Fruit fly (Drosophila melanogaster) whole organism, embryonic: ENCODE measurements around the gene cue.

ENCODE experiments used
- Awh ChIP-seq: fragments of 200-800 bp; sonication (Bioruptor generic); IDR thresholded peaks from 2 replicates; pipeline ENCODE4, ENCODE4 v1.3.6; 2022; ENCODE audit warnings: missing biosample characterization, missing genetic modification characterization
- B-H1 ChIP-seq: fragments of 200-800 bp; sonication (Bioruptor generic); IDR thresholded peaks from 3 replicates; pipeline ENCODE4 v1.3.6; 2022; ENCODE audit warnings: missing biosample characterization, missing genetic modification characterization
- CG10274 ChIP-seq: fragments of 200-800 bp; sonication (Bioruptor generic); optimal IDR thresholded peaks from 3 replicates; lab custom pipeline; 2017; ENCODE audit warnings: missing biosample characterization, mild to moderate bottlenecking, missing genetic modification characterization
- CG11398 ChIP-seq: fragments of 200-800 bp; sonication (Bioruptor generic); optimal IDR thresholded peaks from 2 replicates; lab custom pipeline; 2016; ENCODE audit warnings: missing biosample characterization, missing genetic modification characterization
- CG11695 ChIP-seq: fragments of 200-800 bp; sonication (Bioruptor generic); IDR thresholded peaks from 3 replicates; pipeline ENCODE4 v1.3.6; 2022; ENCODE audit warnings: missing biosample characterization, missing genetic modification characterization
- CG1233 ChIP-seq: fragments of 200-800 bp; sonication (Bioruptor generic); optimal IDR thresholded peaks from 4 replicates; lab custom pipeline; 2018; ENCODE audit warnings: missing biosample characterization, mild to moderate bottlenecking, missing genetic modification characterization
- CG13123 ChIP-seq: fragments of 200-800 bp; sonication (Bioruptor generic); optimal IDR thresholded peaks from 2 replicates; lab custom pipeline; 2016; ENCODE audit warnings: missing biosample characterization, missing genetic modification characterization
- CG14860 ChIP-seq: fragments of 200-800 bp; sonication (Bioruptor generic); IDR thresholded peaks from 3 replicates; pipeline ENCODE4 v1.3.6; 2022; ENCODE audit warnings: missing biosample characterization, missing genetic modification characterization; ENCODE audit not compliant: partially characterized antibody
- CG15696 ChIP-seq: fragments of 200-800 bp; sonication (Bioruptor generic); optimal IDR thresholded peaks from 2 replicates; lab custom pipeline; 2019; ENCODE audit warnings: missing biosample characterization, mild to moderate bottlenecking, missing genetic modification characterization, moderate library complexity
- CG17612 ChIP-seq: fragments of 200-800 bp; sonication (Bioruptor generic); IDR thresholded peaks from 2 replicates; pipeline ENCODE4 v1.3.6; 2022; ENCODE audit warnings: missing biosample characterization, missing genetic modification characterization
- CG18764 ChIP-seq: fragments of 200-800 bp; sonication (Bioruptor generic); optimal IDR thresholded peaks from 3 replicates; lab custom pipeline; 2016; ENCODE audit warnings: missing biosample characterization, missing genetic modification characterization
- CG2129 ChIP-seq: fragments of 200-800 bp; sonication (Bioruptor generic); IDR thresholded peaks from 2 replicates; pipeline ENCODE4 v1.3.6; 2022; ENCODE audit warnings: missing biosample characterization, missing genetic modification characterization; ENCODE audit not compliant: partially characterized antibody
- CG2875 ChIP-seq: fragments of 200-800 bp; sonication (Bioruptor generic); optimal IDR thresholded peaks from 2 replicates; lab custom pipeline; 2017; ENCODE audit warnings: missing biosample characterization, mild to moderate bottlenecking, missing genetic modification characterization, missing genetic modification reagents
- CG33557 ChIP-seq: fragments of 200-800 bp; sonication (Bioruptor generic); optimal IDR thresholded peaks from 2 replicates; lab custom pipeline; 2019; ENCODE audit warnings: missing biosample characterization, mild to moderate bottlenecking, missing genetic modification characterization, moderate library complexity
- CG3407 ChIP-seq: fragments of 200-800 bp; sonication (Bioruptor generic); optimal IDR thresholded peaks from 2 replicates; lab custom pipeline; 2018; ENCODE audit warnings: missing biosample characterization, mild to moderate bottlenecking, missing genetic modification characterization
- CG3838 ChIP-seq: fragments of 200-800 bp; sonication (Bioruptor generic); optimal IDR thresholded peaks from 3 replicates; lab custom pipeline; 2016; ENCODE audit warnings: missing biosample characterization, missing genetic modification characterization
- CG3847 ChIP-seq: fragments of 200-800 bp; sonication (Bioruptor generic); IDR thresholded peaks from 2 replicates; pipeline ENCODE4 v1.3.6; 2022; ENCODE audit warnings: missing biosample characterization, missing genetic modification characterization
- CG4424 ChIP-seq: fragments of 200-800 bp; sonication (Bioruptor generic); optimal IDR thresholded peaks from 3 replicates; lab custom pipeline; 2016; ENCODE audit warnings: missing biosample characterization, missing genetic modification characterization
- Chrac-16 ChIP-seq: fragments of 200-800 bp; sonication (Bioruptor generic); optimal IDR thresholded peaks from 3 replicates; lab custom pipeline; 2016; ENCODE audit warnings: missing biosample characterization, missing genetic modification characterization
- D ChIP-seq, 2 experiments: fragments of 200-800 bp in 1 of 2; fragments of >200 bp in 1 of 2; sonication (Bioruptor generic) in 1 of 2; optimal IDR thresholded peaks; 2 replicates in 1 of 2; 3 replicates in 1 of 2; lab custom pipeline; 2017; ENCODE audit warnings: mild to moderate bottlenecking in 1 of 2, missing biosample characterization in 1 of 2, missing genetic modification characterization in 1 of 2, missing genetic modification reagents in 1 of 2
- E2f2 ChIP-seq: fragments of 200-800 bp; sonication (Bioruptor generic); IDR thresholded peaks from 2 replicates; pipeline ENCODE4 v1.3.6; 2022; ENCODE audit warnings: missing biosample characterization, missing genetic modification characterization
- Eip74EF ChIP-seq, 2 experiments: fragments of 200-800 bp in 1 of 2; fragments of >200 bp in 1 of 2; sonication (Bioruptor generic) in 1 of 2; optimal IDR thresholded peaks; 2 replicates each; lab custom pipeline; 2017 to 2019; ENCODE audit warnings: missing biosample characterization in 2 of 2, missing genetic modification characterization in 2 of 2, mild to moderate bottlenecking in 1 of 2, moderate library complexity in 1 of 2
- Fer1 ChIP-seq: fragments of 200-800 bp; sonication (Bioruptor generic); optimal IDR thresholded peaks from 2 replicates; lab custom pipeline; 2017; ENCODE audit warnings: missing biosample characterization, mild to moderate bottlenecking, missing genetic modification characterization
- H2.0 ChIP-seq: fragments of 200-800 bp; sonication (Bioruptor generic); IDR thresholded peaks from 2 replicates; pipeline ENCODE4 v1.3.6; 2022; ENCODE audit warnings: missing biosample characterization, missing genetic modification characterization
- Myb ChIP-seq: fragments of 200-800 bp; sonication (Bioruptor generic); optimal IDR thresholded peaks from 2 replicates; lab custom pipeline; 2016; ENCODE audit warnings: missing biosample characterization, missing genetic modification characterization
- Ravus ChIP-seq: fragments of 200-800 bp; sonication (Bioruptor generic); IDR thresholded peaks from 2 replicates; pipeline ENCODE4 v1.3.6; 2022; ENCODE audit warnings: missing biosample characterization, missing genetic modification characterization
- Rx ChIP-seq: fragments of 200-800 bp; sonication (Bioruptor generic); IDR thresholded peaks from 2 replicates; pipeline ENCODE4 v1.3.6; 2022; ENCODE audit warnings: missing biosample characterization, missing genetic modification characterization
- Sox100B ChIP-seq: fragments of 200-800 bp; sonication (Bioruptor generic); optimal IDR thresholded peaks from 3 replicates; lab custom pipeline; 2018; ENCODE audit warnings: missing biosample characterization, mild to moderate bottlenecking, missing genetic modification characterization
- Spps ChIP-seq: fragments of 200-800 bp; sonication (Bioruptor generic); optimal IDR thresholded peaks from 2 replicates; lab custom pipeline; 2018; ENCODE audit warnings: missing biosample characterization, mild to moderate bottlenecking, missing genetic modification characterization
- Vsx1 ChIP-seq: fragments of 200-800 bp; sonication (Bioruptor generic); optimal IDR thresholded peaks from 2 replicates; lab custom pipeline; 2017; ENCODE audit warnings: missing biosample characterization, mild to moderate bottlenecking, missing genetic modification characterization, missing genetic modification reagents
- abd-A ChIP-seq: fragments of 200-800 bp; sonication (Bioruptor generic); optimal IDR thresholded peaks from 3 replicates; lab custom pipeline; 2019; ENCODE audit warnings: missing biosample characterization, mild to moderate bottlenecking, missing genetic modification characterization, moderate library complexity
- corto ChIP-seq: fragments of 200-800 bp; sonication (Bioruptor generic); optimal IDR thresholded peaks from 2 replicates; lab custom pipeline; 2016; ENCODE audit warnings: missing biosample characterization, mild to moderate bottlenecking, missing genetic modification characterization, moderate library complexity
- emc ChIP-seq: fragments of 200-800 bp; sonication (Bioruptor generic); optimal IDR thresholded peaks from 2 replicates; lab custom pipeline; 2016; ENCODE audit warnings: missing biosample characterization, missing genetic modification characterization
- exex ChIP-seq: fragments of 200-800 bp; sonication (Bioruptor generic); optimal IDR thresholded peaks from 4 replicates; lab custom pipeline; 2018; ENCODE audit warnings: missing biosample characterization, mild to moderate bottlenecking, missing genetic modification characterization, moderate library complexity
- fd102C ChIP-seq: fragments of 200-800 bp; sonication (Bioruptor generic); optimal IDR thresholded peaks from 2 replicates; lab custom pipeline; 2018; ENCODE audit warnings: missing biosample characterization, mild to moderate bottlenecking, missing genetic modification characterization, moderate library complexity
- fd64A ChIP-seq: fragments of 200-800 bp; sonication (Bioruptor generic); optimal IDR thresholded peaks from 3 replicates; lab custom pipeline; 2018; ENCODE audit warnings: missing biosample characterization, mild to moderate bottlenecking, missing genetic modification characterization
- gfzf ChIP-seq: fragments of 200-800 bp; sonication (Bioruptor generic); optimal IDR thresholded peaks from 2 replicates; lab custom pipeline; 2016; ENCODE audit warnings: missing biosample characterization, mild to moderate bottlenecking, missing genetic modification characterization, moderate library complexity
- grau ChIP-seq: fragments of 200-800 bp; optimal IDR thresholded peaks from 3 replicates; lab custom pipeline; 2019; ENCODE audit warnings: missing biosample characterization, mild to moderate bottlenecking, missing genetic modification characterization, moderate library complexity
- hkb ChIP-seq, 2 experiments: fragments of 200-800 bp in 1 of 2; fragments of >200 bp in 1 of 2; sonication (Bioruptor generic) in 1 of 2; IDR thresholded peaks in 1 of 2; optimal IDR thresholded peaks in 1 of 2; 2 replicates each; pipeline versions ENCODE4 v1.3.6 to Lab custom; 2017 to 2022; ENCODE audit warnings: missing biosample characterization in 1 of 2, missing genetic modification characterization in 1 of 2
- hth ChIP-seq: fragments of >200 bp; optimal IDR thresholded peaks from 2 replicates; lab custom pipeline; 2017; ENCODE audit warnings: inconsistent platforms
- ind ChIP-seq: fragments of 200-800 bp; sonication (Bioruptor generic); optimal IDR thresholded peaks from 3 replicates; lab custom pipeline; 2016; ENCODE audit warnings: missing biosample characterization, missing genetic modification characterization
- lbe ChIP-seq: fragments of 200-800 bp; sonication (Bioruptor generic); optimal IDR thresholded peaks from 2 replicates; lab custom pipeline; 2016; ENCODE audit warnings: missing biosample characterization, mild to moderate bottlenecking, missing genetic modification characterization
- lola ChIP-seq, 3 experiments: fragments of >200 bp in 2 of 3; fragments of 200-800 bp in 1 of 3; sonication (Bioruptor generic) in 1 of 3; optimal IDR thresholded peaks; 2 replicates each; lab custom pipeline; 2017 to 2019; ENCODE audit warnings: missing biosample characterization in 3 of 3, missing genetic modification characterization in 3 of 3, mild to moderate bottlenecking in 1 of 3, moderate library complexity in 1 of 3
- otp ChIP-seq: fragments of 200-800 bp; sonication (Bioruptor generic); IDR thresholded peaks from 3 replicates; pipeline ENCODE4, ENCODE4 v1.3.6; 2022; ENCODE audit warnings: missing biosample characterization, missing genetic modification characterization
- pho ChIP-seq: fragments of 200-800 bp; sonication (Bioruptor generic); optimal IDR thresholded peaks from 2 replicates; lab custom pipeline; 2016; ENCODE audit warnings: missing biosample characterization, missing genetic modification characterization
- rib ChIP-seq: fragments of 200-800 bp; sonication (Bioruptor generic); IDR thresholded peaks from 2 replicates; pipeline ENCODE4 v1.3.6; 2022; ENCODE audit warnings: missing biosample characterization, missing genetic modification characterization
- slp2 ChIP-seq: fragments of 200-800 bp; sonication (Bioruptor generic); optimal IDR thresholded peaks from 2 replicates; lab custom pipeline; 2016; ENCODE audit warnings: missing biosample characterization, missing genetic modification characterization
- sr ChIP-seq: fragments of 200-800 bp; sonication (Bioruptor generic); IDR thresholded peaks from 3 replicates; pipeline ENCODE4 v1.3.6; 2022; ENCODE audit warnings: missing biosample characterization, missing genetic modification characterization
- tna ChIP-seq: fragments of 200-800 bp; sonication (Bioruptor generic); IDR thresholded peaks from 2 replicates; pipeline ENCODE4 v1.3.6; 2022; ENCODE audit warnings: missing biosample characterization, missing genetic modification characterization; ENCODE audit not compliant: partially characterized antibody
- ttk ChIP-seq: fragments of 200-800 bp; sonication (Bioruptor generic); IDR thresholded peaks from 2 replicates; pipeline ENCODE4 v2.1.2; 2022; ENCODE audit warnings: missing biosample characterization, missing genetic modification characterization

Gene cue

dm6 chr3L:1464465-1464864, 52.6 kb downstream of the cue start (continued):
- TF ChIP-seq hkb (optimal IDR thresholded peaks at IDR 0.05; lab: Kevin White, UChicago) (no peak), hkb (GFP tag; IDR thresholded peaks at IDR 0.05; lab: Robert Waterston, UW) (no peak), CG11398 (GFP tag; lab: Kevin White, UChicago) (no peak), Eip74EF (GFP tag; optimal IDR thresholded peaks at IDR 0.05; lab: Kevin White, UChicago) (no peak), emc (no peak), D (optimal IDR thresholded peaks at IDR 0.05; lab: Kevin White, UChicago) (no peak), D (GFP tag; optimal IDR thresholded peaks at IDR 0.05; lab: Kevin White, UChicago) (peak; percentile 34), tna (GFP tag; lab: Robert Waterston, UW) (no peak), slp2 (GFP tag; lab: Kevin White, UChicago) (no peak), fd102C (no peak), B-H1 (GFP tag; lab: Robert Waterston, UW) (no peak), hth (lab: Kevin White, UChicago) (no peak), Ravus (GFP tag; lab: Robert Waterston, UW) (no peak), CG3838 (GFP tag; lab: Kevin White, UChicago) (peak; percentile 42), CG4424 (GFP tag; lab: Kevin White, UChicago) (no peak), grau (peak; percentile 4), Vsx1 (GFP tag; lab: Kevin White, UChicago) (peak; percentile 36), abd-A (tag; lab: Kevin White, UChicago) (no peak), CG3407 (no peak), Myb (no peak), CG13123 (GFP tag; lab: Kevin White, UChicago) (no peak), CG2129 (GFP tag; lab: Robert Waterston, UW) (no peak), CG15696 (tag; lab: Kevin White, UChicago) (no peak), corto (GFP tag; lab: Kevin White, UChicago) (no peak), Spps (tag; lab: Kevin White, UChicago) (no peak), H2.0 (GFP tag; lab: Robert Waterston, UW) (no peak), CG14860 (no peak), CG1233 (GFP tag; lab: Kevin White, UChicago) (no peak), CG2875 (GFP tag; lab: Kevin White, UChicago) (no peak), Chrac-16 (GFP tag; lab: Kevin White, UChicago) (peak; percentile 13), CG10274 (GFP tag; lab: Kevin White, UChicago) (no peak), exex (tag; lab: Kevin White, UChicago) (no peak), CG3847 (GFP tag; lab: Robert Waterston, UW) (no peak), CG33557 (no peak), ttk (GFP tag; lab: Robert Waterston, UW) (peak; percentile 44; the same call in 1 of the 2 replicates), CG17612 (GFP tag; lab: Robert Waterston, UW) (no peak), CG11695 (GFP tag; lab: Robert Waterston, UW) (0 out of 3 replicates have a peak, but pooled peaks have one; percentile 29), gfzf (no peak), lbe (GFP tag; lab: Kevin White, UChicago) (no peak), E2f2 (no peak), Awh (peak; percentile 43; the same call in 1 of the 2 replicates), fd64A (GFP tag; lab: Kevin White, UChicago) (no peak), pho (GFP tag; lab: Kevin White, UChicago) (no peak), CG18764 (GFP tag; lab: Kevin White, UChicago) (no peak), sr (peak; percentile 76), otp (GFP tag; lab: Robert Waterston, UW) (no peak), Fer1 (no peak), ind (no peak), lola (GFP tag; optimal IDR thresholded peaks at IDR 0.05; lab: Kevin White, UChicago) (peak in 1 of 3 experiments; percentile 43), Sox100B (GFP tag; lab: Kevin White, UChicago) (peak; percentile 13), Rx (GFP tag; lab: Robert Waterston, UW) (no peak), rib (GFP tag; lab: Robert Waterston, UW) (no peak)
